Worm (Caenorhabditis elegans) whole organism, L4 larva: ENCODE results near the gene srg-58.

ENCODE experiments used
- F26F4.8 ChIP-seq: fragments of 200-800 bp; sonication (Bioruptor generic); conservative IDR thresholded peaks from 2 replicates; pipeline ENCODE4 v1.3.6; 2022; ENCODE audit warnings: missing genetic modification characterization, missing compliant biosample characterization
- F37D6.2 ChIP-seq: sonication (generic microtip); optimal IDR thresholded peaks from 2 replicates; lab custom pipeline; 2016; ENCODE audit warnings: mild to moderate bottlenecking, missing genetic modification characterization, missing compliant biosample characterization
- F44E2.7 ChIP-seq: fragments of 200-800 bp; sonication (Bioruptor generic); IDR thresholded peaks from 2 replicates; pipeline ENCODE4 v2.1.2; 2022; ENCODE audit warnings: missing genetic modification characterization, missing compliant biosample characterization
- F49E8.2 ChIP-seq: sonication (generic microtip); optimal IDR thresholded peaks from 2 replicates; lab custom pipeline; 2016; ENCODE audit warnings: missing compliant biosample characterization, mild to moderate bottlenecking, missing genetic modification characterization, borderline replicate concordance
- R02D3.7 ChIP-seq: fragments of 150-350 bp; sonication (generic microtip); optimal IDR thresholded peaks from 3 replicates; lab custom pipeline; 2014; ENCODE audit warnings: missing biosample characterization, missing genetic modification characterization
- T20F7.1 ChIP-seq: fragments of 200-800 bp; sonication (Bioruptor generic); optimal IDR thresholded peaks from 2 replicates; lab custom pipeline; 2018; ENCODE audit warnings: mild to moderate bottlenecking, missing genetic modification characterization, missing compliant biosample characterization
- T26A8.4 ChIP-seq: fragments of 200-800 bp; sonication (Bioruptor generic); IDR thresholded peaks from 2 replicates; pipeline ENCODE4 v1.3.6; 2022; ENCODE audit warnings: missing genetic modification characterization, missing compliant biosample characterization
- Y48G9A.11 ChIP-seq: fragments of 200-800 bp; sonication (Bioruptor generic); IDR thresholded peaks from 2 replicates; pipeline ENCODE4 v1.3.6; 2022; ENCODE audit warnings: missing genetic modification reagents, missing genetic modification characterization, missing compliant biosample characterization
- ZK337.2 ChIP-seq: fragments of 200-800 bp; sonication (Bioruptor generic); IDR thresholded peaks from 2 replicates; pipeline ENCODE4 v1.3.6; 2022; ENCODE audit warnings: missing genetic modification reagents, missing genetic modification characterization, missing compliant biosample characterization
- aha-1 ChIP-seq: fragments of 150-350 bp; peaks from one replicate; lab custom pipeline; 2014; ENCODE audit warnings: missing biosample characterization, missing genetic modification characterization
- attf-4 ChIP-seq: sonication (generic microtip); optimal IDR thresholded peaks from 3 replicates; lab custom pipeline; 2017; ENCODE audit warnings: missing biosample characterization, missing genetic modification characterization
- ceh-20 ChIP-seq: fragments of 200-800 bp; sonication (Bioruptor generic); IDR thresholded peaks from 2 replicates; pipeline ENCODE4 v1.3.6; 2022; ENCODE audit warnings: missing genetic modification reagents, missing genetic modification characterization, missing compliant biosample characterization
- ceh-28 ChIP-seq: fragments of 150-350 bp; optimal IDR thresholded peaks from 2 replicates; lab custom pipeline; 2014; ENCODE audit warnings: missing biosample characterization, missing genetic modification reagents, missing genetic modification characterization
- ceh-32 ChIP-seq: sonication (generic microtip); optimal IDR thresholded peaks from 2 replicates; lab custom pipeline; 2016; ENCODE audit warnings: mild to moderate bottlenecking, missing genetic modification characterization, missing compliant biosample characterization; ENCODE audit not compliant: poor library complexity
- ceh-44 ChIP-seq: fragments of 200-800 bp; sonication (Bioruptor generic); IDR thresholded peaks from 2 replicates; pipeline ENCODE4 v1.3.6; 2022; ENCODE audit warnings: missing genetic modification reagents, missing genetic modification characterization, missing compliant biosample characterization
- ceh-82 ChIP-seq: sonication (generic microtip); optimal IDR thresholded peaks from 2 replicates; lab custom pipeline; 2017; ENCODE audit warnings: missing biosample characterization, missing genetic modification characterization
- ctbp-1 ChIP-seq: fragments of 200-800 bp; sonication (Bioruptor generic); IDR thresholded peaks from 2 replicates; pipeline ENCODE4 v1.3.6; 2022; ENCODE audit warnings: missing genetic modification reagents, missing genetic modification characterization, missing compliant biosample characterization
- daf-12 ChIP-seq: fragments of 150-350 bp; optimal IDR thresholded peaks from 2 replicates; lab custom pipeline; 2014; ENCODE audit warnings: missing biosample characterization, missing genetic modification reagents, missing genetic modification characterization
- daf-16 ChIP-seq, 3 experiments: sonication (generic microtip); optimal IDR thresholded peaks; 2 replicates each; lab custom pipeline; 2016 to 2017; ENCODE audit warnings: missing genetic modification characterization in 3 of 3, missing genetic modification reagents in 3 of 3, mild to moderate bottlenecking in 2 of 3, missing compliant biosample characterization in 2 of 3, missing biosample characterization in 1 of 3, moderate library complexity in 1 of 3
- dmd-8 ChIP-seq: fragments of 200-800 bp; sonication (Bioruptor generic); IDR thresholded peaks from 2 replicates; pipeline ENCODE4 v1.3.6; 2022; ENCODE audit warnings: missing genetic modification characterization, missing compliant biosample characterization
- dmd-9 ChIP-seq: fragments of 200-800 bp; sonication (Bioruptor generic); IDR thresholded peaks from 2 replicates; pipeline ENCODE4 v1.3.6; 2022; ENCODE audit warnings: missing genetic modification reagents, missing genetic modification characterization, missing compliant biosample characterization
- gei-8 ChIP-seq: fragments of 200-800 bp; sonication (Bioruptor generic); optimal IDR thresholded peaks from 2 replicates; lab custom pipeline; 2018; ENCODE audit warnings: mild to moderate bottlenecking, missing genetic modification characterization, missing compliant biosample characterization
- hif-1 ChIP-seq, 2 experiments: sonication (generic microtip); optimal IDR thresholded peaks; 2 replicates each; lab custom pipeline; 2016 to 2017; ENCODE audit warnings: missing compliant biosample characterization in 2 of 2, missing genetic modification characterization in 2 of 2, missing genetic modification reagents in 2 of 2, missing genotype in 2 of 2, mild to moderate bottlenecking in 1 of 2
- jun-1 ChIP-seq: fragments of 150-350 bp; optimal IDR thresholded peaks from 2 replicates; lab custom pipeline; 2014; ENCODE audit warnings: missing biosample characterization, missing genetic modification reagents, missing genetic modification characterization
- lim-7 ChIP-seq: fragments of 200-800 bp; sonication (Bioruptor generic); IDR thresholded peaks from 2 replicates; pipeline ENCODE4 v1.3.6; 2022; ENCODE audit warnings: missing genetic modification characterization, missing compliant biosample characterization
- lin-1 ChIP-seq: fragments of 200-800 bp; sonication (Bioruptor generic); IDR thresholded peaks from 2 replicates; pipeline ENCODE4 v1.3.6; 2022; ENCODE audit warnings: missing genetic modification reagents, missing genetic modification characterization, missing compliant biosample characterization
- lin-38 ChIP-seq: fragments of 200-800 bp; sonication (Bioruptor generic); IDR thresholded peaks from 2 replicates; pipeline ENCODE4 v1.3.6; 2022; ENCODE audit warnings: missing genetic modification reagents, missing genetic modification characterization, missing compliant biosample characterization
- lsy-2 ChIP-seq, 2 experiments: fragments of 150-350 bp in 1 of 2; sonication (generic microtip) in 1 of 2; optimal IDR thresholded peaks; 2 replicates each; lab custom pipeline; 2014 to 2017; ENCODE audit warnings: missing biosample characterization in 2 of 2, missing genetic modification characterization in 2 of 2
- mep-1 ChIP-seq: fragments of 150-350 bp; sonication (generic microtip); optimal IDR thresholded peaks from 3 replicates; lab custom pipeline; 2014; ENCODE audit warnings: missing biosample characterization, missing genetic modification characterization
- mxl-2 ChIP-seq: fragments of 200-800 bp; sonication (Bioruptor generic); conservative IDR thresholded peaks from 2 replicates; pipeline ENCODE4 v1.3.6; 2022; ENCODE audit warnings: missing genetic modification reagents, missing genetic modification characterization, missing compliant biosample characterization
- nhr-10 ChIP-seq: fragments of 150-350 bp; optimal IDR thresholded peaks from 2 replicates; lab custom pipeline; 2014; ENCODE audit warnings: missing biosample characterization, missing genetic modification characterization
- nhr-111 ChIP-seq: fragments of 200-800 bp; sonication (Bioruptor generic); optimal IDR thresholded peaks from 2 replicates; lab custom pipeline; 2018; ENCODE audit warnings: mild to moderate bottlenecking, missing genetic modification characterization, missing compliant biosample characterization
- nhr-28 ChIP-seq: fragments of 150-350 bp; optimal IDR thresholded peaks from 2 replicates; lab custom pipeline; 2014; ENCODE audit warnings: missing biosample characterization, missing genetic modification characterization
- nhr-41 ChIP-seq: fragments of 200-800 bp; sonication (Bioruptor generic); IDR thresholded peaks from 2 replicates; pipeline ENCODE4 v1.3.6; 2022; ENCODE audit warnings: missing genetic modification reagents, missing genetic modification characterization, missing compliant biosample characterization
- nhr-42 ChIP-seq: fragments of 200-800 bp; sonication (Bioruptor generic); IDR thresholded peaks from 2 replicates; pipeline ENCODE4 v1.3.6; 2022; ENCODE audit warnings: missing genetic modification characterization, missing compliant biosample characterization
- nhr-48 ChIP-seq: sonication (generic microtip); optimal IDR thresholded peaks from 2 replicates; lab custom pipeline; 2016; ENCODE audit warnings: mild to moderate bottlenecking, missing genetic modification characterization, missing compliant biosample characterization
- php-3 ChIP-seq: fragments of 200-800 bp; sonication (Bioruptor generic); IDR thresholded peaks from 2 replicates; pipeline ENCODE4 v1.3.6; 2022; ENCODE audit warnings: missing genetic modification reagents, missing genetic modification characterization, missing compliant biosample characterization
- set-16 ChIP-seq: fragments of 200-800 bp; sonication (Bioruptor generic); IDR thresholded peaks from 2 replicates; pipeline ENCODE4 v1.3.6; 2022; ENCODE audit warnings: missing genetic modification reagents, missing genetic modification characterization, missing compliant biosample characterization
- snpc-1.2 ChIP-seq: fragments of 200-800 bp; sonication (Bioruptor generic); IDR thresholded peaks from 2 replicates; pipeline ENCODE4 v1.3.6; 2022; ENCODE audit warnings: missing genetic modification reagents, missing genetic modification characterization, missing compliant biosample characterization
- zag-1 ChIP-seq: fragments of 150-350 bp; optimal IDR thresholded peaks from 2 replicates; lab custom pipeline; 2014; ENCODE audit warnings: missing biosample characterization, missing genetic modification characterization
- zfp-3 ChIP-seq: fragments of 200-800 bp; sonication (Bioruptor generic); conservative IDR thresholded peaks from 2 replicates; pipeline ENCODE4 v1.3.6; 2022; ENCODE audit warnings: missing genetic modification reagents, missing genetic modification characterization, missing compliant biosample characterization
- zip-11 ChIP-seq: fragments of 200-800 bp; sonication (Bioruptor generic); IDR thresholded peaks from 2 replicates; pipeline ENCODE4 v1.3.6; 2022; ENCODE audit warnings: missing genetic modification characterization, missing compliant biosample characterization

The srg-58 gene

ce11 chrV:2761470-2761869 lies 2.1 kb upstream of the srg-58 start:
- peak; percentile 66 for TF ChIP-seq set-16 (GFP tag; lab: Robert Waterston, UW)
- no peak for TF ChIP-seq ZK337.2 (GFP tag; lab: Robert Waterston, UW)
- TF ChIP-seq, all 104 proteins: peak for 1

ce11 chrV:2758437-2758836 lies 919 bp downstream of the srg-58 start:
- 0 out of 2 replicates have a peak, but pooled peaks have one; percentile 8 for TF ChIP-seq ceh-44 (GFP tag; lab: Robert Waterston, UW)
- TF ChIP-seq T26A8.4 (GFP tag; lab: Robert Waterston, UW) = no peak
- 0 out of 2 replicates have a peak, but pooled peaks have one; percentile 32 for TF ChIP-seq F26F4.8
- TF ChIP-seq set-16 (GFP tag; lab: Robert Waterston, UW) = peak; percentile 55

DNA sequence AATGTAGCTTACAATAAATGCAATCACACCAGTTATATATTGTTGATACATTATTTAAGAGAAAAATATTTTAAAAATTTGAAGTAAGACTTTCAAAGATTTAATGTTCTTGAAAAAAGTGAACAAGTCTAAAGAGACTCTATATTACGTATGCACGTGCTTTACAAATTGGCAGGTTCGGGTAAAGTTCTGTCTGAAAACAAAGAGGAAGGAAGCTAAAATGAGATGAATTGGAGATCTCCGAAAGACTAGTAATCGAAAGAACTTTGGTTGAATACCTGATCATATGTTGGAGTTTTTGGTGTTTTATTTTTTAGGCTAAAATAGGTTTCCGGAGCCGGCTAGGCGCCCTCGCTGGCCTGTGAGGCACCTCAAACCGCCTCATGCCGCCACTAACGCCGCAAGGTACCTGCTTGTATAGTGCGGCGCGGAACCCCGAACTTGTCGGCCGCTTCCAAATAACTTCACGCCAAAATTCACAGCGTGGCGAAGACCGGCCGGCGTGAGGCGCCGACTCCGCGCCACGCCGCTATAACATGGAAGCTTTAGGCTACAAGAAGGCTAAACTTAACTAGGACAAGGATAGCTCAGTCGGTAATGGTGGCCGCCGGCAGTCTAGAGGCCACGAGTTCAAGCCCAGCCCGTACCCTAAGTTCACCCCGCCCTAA lies 2.0 kb downstream of the srg-58 start, which contains the start of gene srx-28:
srx-28 (minus strand) TSS at position 51 of the 668 bp plus-strand sequence.
- TF ChIP-seq lsy-2 (tag; optimal IDR thresholded peaks at IDR 0.05; lab: Kevin White, UChicago) (no peak), dmd-9 (GFP tag; lab: Robert Waterston, UW) (0 out of 2 replicates have a peak, but pooled peaks have one; percentile 48), lim-7 (no peak), zag-1 (tag; lab: Kevin White, UChicago) (no peak), gei-8 (GFP tag; lab: Kevin White, UChicago) (no peak), nhr-41 (GFP tag; lab: Robert Waterston, UW) (no peak), attf-4 (tag; lab: Kevin White, UChicago) (no peak), zfp-3 (GFP tag; lab: Robert Waterston, UW) (no peak), hif-1 (tag; optimal IDR thresholded peaks at IDR 0.05; lab: Kevin White, UChicago) (no peak), nhr-111 (GFP tag; lab: Kevin White, UChicago) (no peak), Y48G9A.11 (GFP tag; lab: Robert Waterston, UW) (no peak), php-3 (GFP tag; lab: Robert Waterston, UW) (no peak), T20F7.1 (no peak), ctbp-1 (GFP tag; lab: Robert Waterston, UW) (no peak), nhr-28 (tag; lab: Kevin White, UChicago) (no peak), dmd-8 (GFP tag; lab: Robert Waterston, UW) (no peak), F49E8.2 (tag; lab: Kevin White, UChicago) (no peak), set-16 (GFP tag; lab: Robert Waterston, UW) (peak; percentile 86), aha-1 (tag; lab: Kevin White, UChicago) (peak; percentile 37), F37D6.2 (tag; lab: Kevin White, UChicago) (no peak)

DNA sequence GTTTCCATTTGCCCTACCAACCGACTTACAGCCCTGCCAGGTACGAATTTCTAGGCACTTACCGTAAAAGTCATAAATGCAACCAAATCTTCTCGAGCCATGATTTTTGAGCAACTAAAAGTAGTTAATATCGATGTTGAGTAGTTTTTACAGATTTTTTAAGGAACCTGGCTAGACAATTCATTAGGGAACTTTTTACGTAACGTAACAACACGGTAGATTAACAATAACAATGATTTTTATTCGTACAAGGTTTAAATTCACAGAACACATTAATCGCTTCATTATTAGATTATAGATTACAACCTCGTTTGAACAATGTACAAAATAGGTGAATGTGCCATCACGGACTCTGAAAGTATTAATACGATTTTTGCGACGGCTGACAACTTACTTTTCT lies 6.3 kb downstream of the srg-58 start, which contains the start of gene srx-26:
srx-26 (minus strand) TSS at position 101 of the 400 bp plus-strand sequence.
- no peak for TF ChIP-seq ceh-32
- TF ChIP-seq snpc-1.2 (GFP tag; lab: Robert Waterston, UW) = no peak
- no peak for TF ChIP-seq nhr-48
- TF ChIP-seq ceh-28 (tag; lab: Kevin White, UChicago) = no peak
- no peak for TF ChIP-seq mxl-2 (GFP tag; lab: Robert Waterston, UW)
- no peak for TF ChIP-seq Y48G9A.11 (GFP tag; lab: Robert Waterston, UW)
- TF ChIP-seq R02D3.7 (tag; lab: Kevin White, UChicago) = no peak
- no peak for TF ChIP-seq zip-11 (GFP tag; lab: Robert Waterston, UW)
- TF ChIP-seq ceh-82 = no peak
- no peak for TF ChIP-seq dmd-9 (GFP tag; lab: Robert Waterston, UW)
- TF ChIP-seq jun-1 (tag; lab: Kevin White, UChicago) = no peak
- TF ChIP-seq ceh-20 (GFP tag; lab: Robert Waterston, UW) = no peak
- no peak for TF ChIP-seq mep-1 (tag; lab: Kevin White, UChicago)
- no peak for TF ChIP-seq lin-1 (GFP tag; lab: Robert Waterston, UW)
- TF ChIP-seq lin-38 (GFP tag; lab: Robert Waterston, UW) = no peak
- no peak for TF ChIP-seq daf-16 (GFP tag; optimal IDR thresholded peaks at IDR 0.05; lab: Kevin White, UChicago)
- no peak for TF ChIP-seq daf-16 (tag; optimal IDR thresholded peaks at IDR 0.05; lab: Kevin White, UChicago)
- no peak for TF ChIP-seq nhr-10 (tag; lab: Kevin White, UChicago)
- TF ChIP-seq F44E2.7 (GFP tag; lab: Robert Waterston, UW) = no peak
- no peak for TF ChIP-seq daf-12
- TF ChIP-seq nhr-42 (GFP tag; lab: Robert Waterston, UW) = no peak
